Fruit fly (Drosophila melanogaster): ENCODE measurements around the gene tho2.
A peak's percentile ranks its signal among the peaks of the same experiment; 100 is the strongest.

tho2 gene

DNA sequence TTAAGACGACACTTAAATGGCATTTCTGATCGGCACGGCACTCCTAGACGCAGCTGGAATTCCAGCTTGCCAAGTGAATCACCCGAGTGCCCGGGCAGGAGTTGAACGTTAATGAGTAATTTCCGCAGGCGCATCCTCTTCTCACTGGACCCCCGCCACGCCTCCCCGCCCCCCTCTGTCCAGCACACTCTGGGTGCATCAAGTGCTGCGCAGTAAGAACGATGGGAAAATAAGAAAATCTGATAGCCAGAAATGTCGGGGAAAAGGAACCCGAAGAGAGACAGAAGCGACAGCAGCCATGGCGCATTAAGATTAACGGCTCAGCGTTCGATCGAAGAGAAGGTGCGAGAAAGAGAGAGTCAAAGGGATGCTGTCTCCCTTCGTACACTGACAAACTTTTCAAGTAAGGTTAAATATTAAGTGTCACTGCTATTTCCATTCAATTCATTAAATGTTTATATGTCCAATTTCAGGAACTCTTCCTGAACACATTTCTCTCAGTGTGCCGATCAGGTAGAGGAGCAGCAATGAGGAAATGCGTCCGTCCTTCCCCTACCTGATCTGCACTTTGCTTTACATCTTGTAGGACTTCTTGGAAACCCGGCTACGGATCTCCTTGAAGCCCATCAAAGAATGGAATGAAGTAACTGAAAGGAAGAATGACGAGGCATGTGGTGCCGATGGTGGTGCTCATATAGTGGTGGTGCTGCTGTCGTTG lies 19.7 kb upstream of the tho2 start (continued):
- peak; percentile 35; the same call in 1 of the 2 replicates for TF ChIP-seq CG11294 (GFP tag; IDR thresholded peaks at IDR 0.05)
- TF ChIP-seq CG6792 (GFP tag; optimal IDR thresholded peaks at IDR 0.05), result peak; percentile 92
- peak; percentile 93 for TF ChIP-seq Met (GFP tag; optimal IDR thresholded peaks at IDR 0.05)
- peak; percentile 94 for TF ChIP-seq lz (GFP tag; optimal IDR thresholded peaks at IDR 0.05)
- no peak for TF ChIP-seq fkh (GFP tag; optimal IDR thresholded peaks at IDR 0.05)
- TF ChIP-seq Smox (GFP tag; optimal IDR thresholded peaks at IDR 0.05), result peak; percentile 95
- TF ChIP-seq Blimp-1 (GFP tag; optimal IDR thresholded peaks at IDR 0.05), result peak; percentile 86
- TF ChIP-seq CG3919 (GFP tag; optimal IDR thresholded peaks at IDR 0.05), result peak; percentile 96
- TF ChIP-seq CG3032 (tag; optimal IDR thresholded peaks at IDR 0.05), result peak; percentile 97
- peak; percentile 85 for TF ChIP-seq pdm3 (GFP tag; optimal IDR thresholded peaks at IDR 0.05)
- TF ChIP-seq CG4318 (GFP tag; optimal IDR thresholded peaks at IDR 0.05), result peak; percentile 19
- peak; percentile 90 for TF ChIP-seq CG9139 (GFP tag; optimal IDR thresholded peaks at IDR 0.05)
- TF ChIP-seq Ets96B (tag; optimal IDR thresholded peaks at IDR 0.05), result peak; percentile 96
- TF ChIP-seq CG11762 (GFP tag; optimal IDR thresholded peaks at IDR 0.05; ENCODE audit: insufficient read depth), result peak; percentile 88
- peak; percentile 96 for TF ChIP-seq Eip75B (GFP tag; optimal IDR thresholded peaks at IDR 0.05)

dm6 chr2L:2163568-2163953 lies 18.6 kb upstream of the tho2 start:
- TF ChIP-seq CG11762 (GFP tag; optimal IDR thresholded peaks at IDR 0.05; ENCODE audit: insufficient read depth) (peak; percentile 84), CG6854 (GFP tag; optimal IDR thresholded peaks at IDR 0.05) (peak; percentile 92), CG6163 (GFP tag; IDR thresholded peaks at IDR 0.05) (peak; percentile 97), cyc (GFP tag; optimal IDR thresholded peaks at IDR 0.05) (peak; percentile 94), CG16779 (tag; optimal IDR thresholded peaks at IDR 0.05) (peak; percentile 85), Eip78C (GFP tag) (peak; percentile 96), CG3032 (tag; optimal IDR thresholded peaks at IDR 0.05) (peak; percentile 95), CG3919 (GFP tag; optimal IDR thresholded peaks at IDR 0.05) (peak; percentile 93), dac (GFP tag; optimal IDR thresholded peaks at IDR 0.05) (peak; percentile 79), CG10669 (GFP tag; optimal IDR thresholded peaks at IDR 0.05) (peak; percentile 93), lz (GFP tag; optimal IDR thresholded peaks at IDR 0.05) (peak; percentile 97), CG10631 (GFP tag; optimal IDR thresholded peaks at IDR 0.05) (peak; percentile 96), Hr39 (GFP tag; optimal IDR thresholded peaks at IDR 0.05) (peak; percentile 96), Sox102F (GFP tag; optimal IDR thresholded peaks at IDR 0.05) (peak; percentile 97), Eip75B (GFP tag; optimal IDR thresholded peaks at IDR 0.05) (peak; percentile 95), Hr4 (GFP tag; optimal IDR thresholded peaks at IDR 0.05) (peak; percentile 89), Hr38 (GFP tag; optimal IDR thresholded peaks at IDR 0.05) (no peak), OdsH (GFP tag; optimal IDR thresholded peaks at IDR 0.05) (peak; percentile 88), Blimp-1 (GFP tag; optimal IDR thresholded peaks at IDR 0.05) (peak; percentile 81), achi (GFP tag; optimal IDR thresholded peaks at IDR 0.05) (peak; percentile 93), Ets21C (GFP tag; optimal IDR thresholded peaks at IDR 0.05) (peak; percentile 87), topi (GFP tag; optimal IDR thresholded peaks at IDR 0.05) (peak; percentile 96), Ets96B (tag; optimal IDR thresholded peaks at IDR 0.05) (peak; percentile 93), Gug (GFP tag; IDR thresholded peaks at IDR 0.05) (peak; percentile 89), Sox14 (GFP tag; optimal IDR thresholded peaks at IDR 0.05) (peak; percentile 98), CG4318 (GFP tag; optimal IDR thresholded peaks at IDR 0.05) (peak; percentile 75), CG34406 (GFP tag; optimal IDR thresholded peaks at IDR 0.05) (peak; percentile 89), CG8119 (GFP tag; IDR thresholded peaks at IDR 0.05) (peak; percentile 92), dsx (GFP tag; optimal IDR thresholded peaks at IDR 0.05; ENCODE audit: poor library complexity, severe bottlenecking) (peak; percentile 92), esn (GFP tag; optimal IDR thresholded peaks at IDR 0.05) (peak; percentile 97), pdm3 (GFP tag; optimal IDR thresholded peaks at IDR 0.05) (peak; percentile 92), eg (GFP tag; IDR thresholded peaks at IDR 0.05) (peak; percentile 91), svp (GFP tag) (peak; percentile 98), CG7368 (GFP tag; optimal IDR thresholded peaks at IDR 0.05) (peak; percentile 89), CG32006 (GFP tag; optimal IDR thresholded peaks at IDR 0.05) (peak; percentile 89), Lpt (GFP tag; optimal IDR thresholded peaks at IDR 0.05) (peak; percentile 79), CG1621 (tag; optimal IDR thresholded peaks at IDR 0.05) (peak; percentile 96), CG31627 (GFP tag; optimal IDR thresholded peaks at IDR 0.05) (peak; percentile 95), CG11294 (GFP tag; IDR thresholded peaks at IDR 0.05) (peak; percentile 86), CG8319 (GFP tag; optimal IDR thresholded peaks at IDR 0.05) (peak; percentile 83), fkh (GFP tag; optimal IDR thresholded peaks at IDR 0.05) (peak; percentile 35), CG11902 (GFP tag; optimal IDR thresholded peaks at IDR 0.05) (peak; percentile 90), Eip93F (GFP tag; optimal IDR thresholded peaks at IDR 0.05) (peak; percentile 85)

Measured in whole organism, prepupa.